Fruit fly (Drosophila melanogaster) whole organism, wandering third instar larva: Measurements from ENCODE around the gene CG10019.

Source experiments
- Abd-B ChIP-seq: fragments of >200 bp; optimal IDR thresholded peaks from 2 replicates; lab custom pipeline; 2017; ENCODE audit warnings: missing biosample characterization, missing genetic modification characterization
- CG32264 ChIP-seq: fragments of 200-800 bp; sonication (Bioruptor generic); optimal IDR thresholded peaks from 2 replicates; lab custom pipeline; 2016; ENCODE audit warnings: missing biosample characterization, missing genetic modification characterization
- CG9705 ChIP-seq: fragments of 200-800 bp; sonication (Bioruptor generic); optimal IDR thresholded peaks from 2 replicates; lab custom pipeline; 2018; ENCODE audit warnings: missing biosample characterization, mild to moderate bottlenecking, missing genetic modification characterization
- CrebA ChIP-seq: fragments of 200-800 bp; sonication (Bioruptor generic); optimal IDR thresholded peaks from 2 replicates; lab custom pipeline; 2016; ENCODE audit warnings: missing biosample characterization, mild to moderate bottlenecking, missing genetic modification characterization, borderline replicate concordance
- Dfd ChIP-seq: fragments of >200 bp; optimal IDR thresholded peaks from 2 replicates; lab custom pipeline; 2017; ENCODE audit warnings: missing biosample characterization, missing genetic modification characterization
- Dif ChIP-seq: fragments of 200-275, 200-300 bp; sonication (Bioruptor generic); optimal IDR thresholded peaks from 2 replicates; lab custom pipeline; 2018; ENCODE audit warnings: missing biosample characterization, missing genetic modification characterization; ENCODE audit not compliant: partially characterized antibody
- GATAd ChIP-seq: sonication (Bioruptor generic); optimal IDR thresholded peaks from 2 replicates; lab custom pipeline; 2016; ENCODE audit warnings: missing biosample characterization, missing genetic modification characterization
- HLH106 ChIP-seq: fragments of 200-800 bp; optimal IDR thresholded peaks from 3 replicates; lab custom pipeline; 2019; ENCODE audit warnings: missing biosample characterization, mild to moderate bottlenecking, missing genetic modification characterization, moderate library complexity
- Hnf4 ChIP-seq: fragments of 200-800 bp; sonication (Bioruptor generic); optimal IDR thresholded peaks from 2 replicates; lab custom pipeline; 2016; ENCODE audit warnings: missing biosample characterization, mild to moderate bottlenecking, missing genetic modification characterization
- Hr78 ChIP-seq: fragments of >200 bp; optimal IDR thresholded peaks from 2 replicates; lab custom pipeline; 2017; ENCODE audit warnings: missing biosample characterization, missing genetic modification characterization
- Hr83 ChIP-seq: fragments of 200-300 bp; sonication (Bioruptor generic); optimal IDR thresholded peaks from 2 replicates; lab custom pipeline; 2016; ENCODE audit warnings: missing biosample characterization, mild to moderate bottlenecking, missing genetic modification characterization, moderate library complexity; ENCODE audit not compliant: poor library complexity, severe bottlenecking
- Jra ChIP-seq: sonication (Bioruptor generic); optimal IDR thresholded peaks from 2 replicates; lab custom pipeline; 2016; ENCODE audit warnings: missing biosample characterization, missing genetic modification characterization
- Mio ChIP-seq: sonication (Bioruptor generic); optimal IDR thresholded peaks from 2 replicates; lab custom pipeline; 2016; ENCODE audit warnings: missing biosample characterization, missing genetic modification characterization
- Myc ChIP-seq: fragments of >200 bp; optimal IDR thresholded peaks from 2 replicates; lab custom pipeline; 2017
- N ChIP-seq: fragments of >200 bp; optimal IDR thresholded peaks from 2 replicates; lab custom pipeline; 2018; ENCODE audit warnings: missing biosample characterization, missing external identifiers, missing genetic modification characterization
- OdsH ChIP-seq: fragments of 200-800 bp; sonication (Bioruptor generic); optimal IDR thresholded peaks from 2 replicates; lab custom pipeline; 2016; ENCODE audit warnings: missing biosample characterization, mild to moderate bottlenecking, missing genetic modification characterization
- Rel ChIP-seq, 2 experiments: fragments of 200-800 bp; sonication (Bioruptor generic) in 1 of 2; optimal IDR thresholded peaks; 2 replicates in 1 of 2; 3 replicates in 1 of 2; lab custom pipeline; 2016 to 2019; ENCODE audit warnings: mild to moderate bottlenecking in 2 of 2, missing biosample characterization in 2 of 2, missing genetic modification characterization in 2 of 2, moderate library complexity in 1 of 2
- Sp1 ChIP-seq: fragments of 200-800 bp; sonication (Bioruptor generic); optimal IDR thresholded peaks from 3 replicates; lab custom pipeline; 2019; ENCODE audit warnings: missing biosample characterization, mild to moderate bottlenecking, missing genetic modification characterization, moderate library complexity
- Vsx2 ChIP-seq: fragments of 200-300, 225-300 bp; sonication (Bioruptor generic); optimal IDR thresholded peaks from 2 replicates; lab custom pipeline; 2018; ENCODE audit warnings: missing biosample characterization, missing genetic modification characterization; ENCODE audit not compliant: partially characterized antibody
- br ChIP-seq: fragments of 200-800 bp; sonication (Bioruptor generic); optimal IDR thresholded peaks from 2 replicates; lab custom pipeline; 2016; ENCODE audit warnings: missing biosample characterization, missing genetic modification characterization
- brk ChIP-seq: fragments of 200-800 bp; sonication (Bioruptor generic); optimal IDR thresholded peaks from 2 replicates; lab custom pipeline; 2016; ENCODE audit warnings: missing biosample characterization, mild to moderate bottlenecking, missing genetic modification characterization
- dl ChIP-seq, 2 experiments: fragments of 175-275, 200-275 bp in 1 of 2; fragments of 200-275 bp in 1 of 2; sonication (Bioruptor generic); optimal IDR thresholded peaks; lab custom pipeline; 2018; ENCODE audit warnings: mild to moderate bottlenecking in 2 of 2, missing biosample characterization in 2 of 2, missing genetic modification characterization in 2 of 2, moderate library complexity in 2 of 2; ENCODE audit not compliant: partially characterized antibody in 2 of 2, insufficient read depth in 1 of 2
- dmrt93B ChIP-seq: fragments of 200-800 bp; sonication (Bioruptor generic); optimal IDR thresholded peaks from 2 replicates; lab custom pipeline; 2018; ENCODE audit warnings: missing biosample characterization, mild to moderate bottlenecking, missing genetic modification characterization
- dsf ChIP-seq: sonication (Bioruptor generic); optimal IDR thresholded peaks from 2 replicates; lab custom pipeline; 2016; ENCODE audit warnings: missing biosample characterization, missing genetic modification characterization, borderline replicate concordance
- ey ChIP-seq: fragments of 200-800 bp; sonication (Bioruptor generic); optimal IDR thresholded peaks from 2 replicates; lab custom pipeline; 2016; ENCODE audit warnings: missing biosample characterization, missing genetic modification characterization
- foxo ChIP-seq, 2 experiments: fragments of 200-800 bp; sonication (Bioruptor generic); optimal IDR thresholded peaks; 2 replicates in 1 of 2; 3 replicates in 1 of 2; lab custom pipeline; 2016 to 2017; ENCODE audit warnings: missing biosample characterization in 2 of 2, missing genetic modification characterization in 2 of 2
- fru ChIP-seq: fragments of 200-800 bp; sonication (Bioruptor generic); optimal IDR thresholded peaks from 3 replicates; lab custom pipeline; 2016; ENCODE audit warnings: missing biosample characterization, mild to moderate bottlenecking, missing genetic modification characterization
- h ChIP-seq: fragments of 200-800 bp; sonication (Bioruptor generic); optimal IDR thresholded peaks from 3 replicates; lab custom pipeline; 2016; ENCODE audit warnings: missing biosample characterization, mild to moderate bottlenecking, missing genetic modification characterization
- jim ChIP-seq: fragments of 175-275, 200-325 bp; sonication (Bioruptor generic); optimal IDR thresholded peaks from 2 replicates; lab custom pipeline; 2016; ENCODE audit warnings: missing biosample characterization, mild to moderate bottlenecking, missing genetic modification characterization
- lola ChIP-seq: fragments of >200 bp; optimal IDR thresholded peaks from 2 replicates; lab custom pipeline; 2017; ENCODE audit warnings: missing biosample characterization, missing genetic modification characterization
- pan ChIP-seq: fragments of >200 bp; optimal IDR thresholded peaks from 2 replicates; lab custom pipeline; 2017
- psq ChIP-seq: fragments of 200-800 bp; sonication (Bioruptor generic); optimal IDR thresholded peaks from 3 replicates; lab custom pipeline; 2017; ENCODE audit warnings: missing biosample characterization, mild to moderate bottlenecking, missing genetic modification characterization, moderate library complexity
- rgr ChIP-seq: fragments of 200-800 bp; sonication (Bioruptor generic); optimal IDR thresholded peaks from 3 replicates; lab custom pipeline; 2016; ENCODE audit warnings: missing biosample characterization, mild to moderate bottlenecking, missing genetic modification characterization
- sage ChIP-seq: fragments of 200-800 bp; sonication (Bioruptor generic); optimal IDR thresholded peaks from 2 replicates; lab custom pipeline; 2016; ENCODE audit warnings: missing biosample characterization, mild to moderate bottlenecking, missing genetic modification characterization
- sv ChIP-seq: fragments of 200-800 bp; sonication (Bioruptor generic); optimal IDR thresholded peaks from 3 replicates; lab custom pipeline; 2016; ENCODE audit warnings: missing biosample characterization, missing genetic modification characterization
- tai ChIP-seq: sonication (Bioruptor generic); optimal IDR thresholded peaks from 2 replicates; lab custom pipeline; 2016; ENCODE audit warnings: missing biosample characterization, missing genetic modification characterization
- usp ChIP-seq: fragments of >200 bp; optimal IDR thresholded peaks from 2 replicates; lab custom pipeline; 2017; ENCODE audit warnings: missing biosample characterization, missing genetic modification characterization
- woc ChIP-seq: sonication (Bioruptor generic); optimal IDR thresholded peaks from 2 replicates; lab custom pipeline; 2016; ENCODE audit warnings: missing biosample characterization, mild to moderate bottlenecking, missing genetic modification characterization

CG10019 gene

DNA sequence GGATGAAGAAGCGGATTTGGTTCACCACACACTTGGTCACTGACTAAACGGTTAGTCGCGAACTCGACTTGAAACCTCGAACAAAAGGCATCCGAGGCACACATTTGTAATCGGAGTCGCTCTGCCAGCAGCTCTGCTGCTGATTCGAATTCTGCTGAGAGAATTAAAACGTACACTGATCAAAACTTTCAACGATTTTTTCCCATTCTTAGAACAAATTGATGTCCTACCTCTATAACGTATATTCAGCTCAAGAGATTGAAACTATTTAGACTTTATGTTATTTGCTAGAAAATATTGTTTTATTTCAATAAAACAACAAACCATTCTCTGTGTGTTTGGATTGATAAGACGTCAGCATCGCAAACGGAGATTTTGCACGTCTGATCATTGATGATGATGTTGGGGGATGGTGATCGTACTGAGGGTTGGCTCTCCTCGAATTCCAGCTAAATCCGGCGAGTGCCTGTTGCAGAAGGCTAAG, 24.8 kb upstream of the CG10019 start, which contains the start of gene CG31778:
Gene CG31778 (minus strand): TSS at position 51 of the 484 bp plus-strand sequence.
- TF ChIP-seq GATAd (peak; percentile 42), CG9705 (GFP tag; lab: Kevin White, UChicago) (peak; percentile 16), Myc (lab: Kevin White, UChicago) (no peak), Hr78 (GFP tag; lab: Kevin White, UChicago) (no peak), Abd-B (GFP tag; lab: Kevin White, UChicago) (no peak), Hr83 (no peak), psq (GFP tag; lab: Kevin White, UChicago) (peak; percentile 81), brk (peak; percentile 81), HLH106 (tag; lab: Kevin White, UChicago) (peak; percentile 87), CG32264 (GFP tag; lab: Kevin White, UChicago) (peak; percentile 66), Dfd (GFP tag; lab: Kevin White, UChicago) (no peak), usp (GFP tag; lab: Kevin White, UChicago) (no peak), rgr (GFP tag; lab: Kevin White, UChicago) (peak; percentile 90), dl (GFP tag; optimal IDR thresholded peaks at IDR 0.05; lab: Kevin White, UChicago; ENCODE audit: insufficient read depth in 1 of 2, partially characterized antibody in 2 of 2) (no peak), dmrt93B (GFP tag; lab: Kevin White, UChicago) (peak; percentile 62), tai (GFP tag; lab: Kevin White, UChicago) (peak; percentile 44), fru (GFP tag; lab: Kevin White, UChicago) (peak; percentile 89), N (GFP tag; lab: Kevin White, UChicago) (no peak), Sp1 (GFP tag; lab: Kevin White, UChicago) (peak; percentile 85), Hnf4 (peak; percentile 84), lola (GFP tag; lab: Kevin White, UChicago) (no peak), br (GFP tag; lab: Kevin White, UChicago) (peak; percentile 92), dsf (peak; percentile 4), Jra (GFP tag; lab: Kevin White, UChicago) (peak; percentile 90), Mio (GFP tag; lab: Kevin White, UChicago) (peak; percentile 29), h (GFP tag; lab: Kevin White, UChicago) (peak; percentile 92), pan (no peak), CrebA (GFP tag; lab: Kevin White, UChicago) (no peak), Vsx2 (no peak), sage (GFP tag; lab: Kevin White, UChicago) (peak; percentile 52), Rel (GFP tag; optimal IDR thresholded peaks at IDR 0.05; lab: Kevin White, UChicago) (no peak), Rel (tag; optimal IDR thresholded peaks at IDR 0.05; lab: Kevin White, UChicago) (peak; percentile 31), sv (no peak), ey (GFP tag; lab: Kevin White, UChicago) (peak; percentile 91), Dif (no peak), foxo (GFP tag; optimal IDR thresholded peaks at IDR 0.05; lab: Kevin White, UChicago) (peak; percentile 72 to 81), jim (no peak), OdsH (GFP tag; lab: Kevin White, UChicago) (peak; percentile 90), woc (GFP tag; lab: Kevin White, UChicago) (peak; percentile 61)

DNA sequence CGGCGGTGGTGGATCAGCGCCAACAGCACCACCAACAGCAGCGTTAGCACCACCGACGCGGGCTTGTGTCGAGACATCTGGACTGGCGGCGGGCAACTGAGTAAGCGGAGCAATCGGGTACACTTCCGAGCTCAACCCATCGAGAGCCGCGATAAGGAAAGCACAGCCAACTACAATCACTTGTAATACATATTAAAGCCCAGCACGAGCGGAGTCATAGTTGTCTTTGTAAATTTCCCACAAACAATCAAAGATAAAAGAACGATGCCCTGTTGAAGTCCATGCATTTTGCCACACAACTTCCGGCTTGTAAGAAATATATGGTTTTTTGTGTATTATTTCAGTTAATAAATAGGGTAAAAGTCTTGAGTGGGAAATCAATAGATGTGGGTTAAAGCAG, 23.3 kb upstream of the CG10019 start, which contains the start of gene CG31777:
Gene CG31777 (minus strand): TSS at position 101 of the 400 bp plus-strand sequence.
- TF ChIP-seq CG32264 (GFP tag; lab: Kevin White, UChicago) (no peak), foxo (GFP tag; optimal IDR thresholded peaks at IDR 0.05; lab: Kevin White, UChicago) (no peak), tai (GFP tag; lab: Kevin White, UChicago) (no peak), h (GFP tag; lab: Kevin White, UChicago) (no peak), Abd-B (GFP tag; lab: Kevin White, UChicago) (no peak), Hr78 (GFP tag; lab: Kevin White, UChicago) (no peak), pan (no peak), jim (no peak), Sp1 (GFP tag; lab: Kevin White, UChicago) (no peak), usp (GFP tag; lab: Kevin White, UChicago) (no peak), Vsx2 (no peak), Mio (GFP tag; lab: Kevin White, UChicago) (no peak), dmrt93B (GFP tag; lab: Kevin White, UChicago) (no peak), ey (GFP tag; lab: Kevin White, UChicago) (no peak), dsf (no peak), Rel (GFP tag; optimal IDR thresholded peaks at IDR 0.05; lab: Kevin White, UChicago) (no peak), Rel (tag; optimal IDR thresholded peaks at IDR 0.05; lab: Kevin White, UChicago) (no peak), br (GFP tag; lab: Kevin White, UChicago) (no peak), psq (GFP tag; lab: Kevin White, UChicago) (no peak), rgr (GFP tag; lab: Kevin White, UChicago) (no peak), Myc (lab: Kevin White, UChicago) (no peak)
- TF ChIP-seq, all 38 proteins: peak for 0
